Fruit fly (Drosophila melanogaster) whole organism, embryonic: ENCODE measurements around the gene lilli.
A peak's percentile ranks its signal among the peaks of the same experiment; 100 is the strongest.

ENCODE experiments used
- Atf6 ChIP-seq: fragments of 200-800 bp; sonication (Bioruptor generic); IDR thresholded peaks from 2 replicates; pipeline ENCODE4 v1.3.6; 2022; ENCODE audit warnings: missing biosample characterization, missing genetic modification characterization
- Awh ChIP-seq: fragments of 200-800 bp; sonication (Bioruptor generic); IDR thresholded peaks from 2 replicates; pipeline ENCODE4, ENCODE4 v1.3.6; 2022; ENCODE audit warnings: missing biosample characterization, missing genetic modification characterization
- B-H1 ChIP-seq: fragments of 200-800 bp; sonication (Bioruptor generic); IDR thresholded peaks from 3 replicates; pipeline ENCODE4 v1.3.6; 2022; ENCODE audit warnings: missing biosample characterization, missing genetic modification characterization
- CG10274 ChIP-seq: fragments of 200-800 bp; sonication (Bioruptor generic); optimal IDR thresholded peaks from 3 replicates; lab custom pipeline; 2017; ENCODE audit warnings: missing biosample characterization, mild to moderate bottlenecking, missing genetic modification characterization
- CG11504 ChIP-seq: fragments of 200-800 bp; sonication (Bioruptor generic); optimal IDR thresholded peaks from 3 replicates; lab custom pipeline; 2019; ENCODE audit warnings: missing biosample characterization, mild to moderate bottlenecking, missing genetic modification characterization, moderate library complexity
- CG17359 ChIP-seq: fragments of 200-800 bp; sonication (Bioruptor generic); optimal IDR thresholded peaks from 3 replicates; lab custom pipeline; 2018; ENCODE audit warnings: missing biosample characterization, mild to moderate bottlenecking, missing genetic modification characterization, moderate library complexity
- CG18599 ChIP-seq: fragments of 200-800 bp; sonication (Bioruptor generic); optimal IDR thresholded peaks from 3 replicates; lab custom pipeline; 2017; ENCODE audit warnings: missing biosample characterization, missing genetic modification characterization, mild to moderate bottlenecking, moderate library complexity, missing genetic modification reagents
- CG2120 ChIP-seq: fragments of 200-800 bp; sonication (Bioruptor generic); optimal IDR thresholded peaks from 3 replicates; lab custom pipeline; 2016; ENCODE audit warnings: missing biosample characterization, missing genetic modification characterization
- CG2712 ChIP-seq: fragments of 200-800 bp; optimal IDR thresholded peaks from 3 replicates; lab custom pipeline; 2019; ENCODE audit warnings: missing biosample characterization, mild to moderate bottlenecking, missing genetic modification characterization, moderate library complexity
- CG32532 ChIP-seq: fragments of 200-800 bp; sonication (Bioruptor generic); IDR thresholded peaks from 2 replicates; pipeline ENCODE4 v1.3.6; 2022; ENCODE audit warnings: missing biosample characterization, missing genetic modification characterization
- CG6813 ChIP-seq: fragments of 200-800 bp; sonication (Bioruptor generic); optimal IDR thresholded peaks from 2 replicates; lab custom pipeline; 2017; ENCODE audit warnings: missing biosample characterization, missing genetic modification characterization, mild to moderate bottlenecking, moderate library complexity, missing genetic modification reagents
- CG7271 ChIP-seq: fragments of 200-800 bp; sonication (Bioruptor generic); optimal IDR thresholded peaks from 2 replicates; lab custom pipeline; 2018; ENCODE audit warnings: missing biosample characterization, mild to moderate bottlenecking, missing genetic modification characterization, moderate library complexity
- CG7556 ChIP-seq: fragments of 200-800 bp; sonication (Bioruptor generic); optimal IDR thresholded peaks from 2 replicates; lab custom pipeline; 2017; ENCODE audit warnings: missing biosample characterization, mild to moderate bottlenecking, missing genetic modification characterization
- CG7839 ChIP-seq: fragments of 200-800 bp; sonication (Bioruptor generic); optimal IDR thresholded peaks from 3 replicates; lab custom pipeline; 2018; ENCODE audit warnings: missing biosample characterization, mild to moderate bottlenecking, missing genetic modification characterization, moderate library complexity
- CG8290 ChIP-seq, 3 experiments: fragments of 200-800 bp; sonication (Bioruptor generic); optimal IDR thresholded peaks; 2 replicates each; lab custom pipeline; 2016 to 2019; ENCODE audit warnings: missing biosample characterization in 3 of 3, missing genetic modification characterization in 3 of 3, mild to moderate bottlenecking in 2 of 3, moderate library complexity in 1 of 3
- CG9932 ChIP-seq: fragments of 200-800 bp; sonication (Bioruptor generic); IDR thresholded peaks from 2 replicates; pipeline ENCODE4 v1.3.6; 2022; ENCODE audit warnings: missing biosample characterization, missing genetic modification characterization
- Dbx ChIP-seq: fragments of 200-800 bp; sonication (Bioruptor generic); IDR thresholded peaks from 3 replicates; pipeline ENCODE4 v1.3.6; 2022; ENCODE audit warnings: missing biosample characterization, missing genetic modification characterization
- E2f1 ChIP-seq: fragments of 200-800 bp; sonication (Bioruptor generic); IDR thresholded peaks from 2 replicates; pipeline ENCODE4 v1.3.6; 2022; ENCODE audit warnings: missing biosample characterization, missing genetic modification characterization
- Fer1 ChIP-seq: fragments of 200-800 bp; sonication (Bioruptor generic); optimal IDR thresholded peaks from 2 replicates; lab custom pipeline; 2017; ENCODE audit warnings: missing biosample characterization, mild to moderate bottlenecking, missing genetic modification characterization
- HLH4C ChIP-seq: fragments of 200-800 bp; sonication (Bioruptor generic); IDR thresholded peaks from 3 replicates; pipeline ENCODE4 v1.3.6; 2022; ENCODE audit warnings: missing biosample characterization, missing genetic modification characterization; ENCODE audit not compliant: partially characterized antibody
- Hmr ChIP-seq: fragments of 200-800 bp; sonication (Bioruptor generic); optimal IDR thresholded peaks from 3 replicates; lab custom pipeline; 2017; ENCODE audit warnings: mild to moderate bottlenecking, missing biosample characterization, missing genetic modification reagents, missing genetic modification characterization
- Jarid2 ChIP-seq: fragments of 200-800 bp; sonication (Bioruptor generic); optimal IDR thresholded peaks from 3 replicates; lab custom pipeline; 2017; ENCODE audit warnings: mild to moderate bottlenecking, missing biosample characterization, missing genetic modification reagents, missing genetic modification characterization
- Mad ChIP-seq: fragments of 200-800 bp; sonication (Bioruptor generic); optimal IDR thresholded peaks from 2 replicates; lab custom pipeline; 2016; ENCODE audit warnings: missing biosample characterization, missing genetic modification characterization
- Nf-YA ChIP-seq: fragments of 200-800 bp; sonication (Bioruptor generic); IDR thresholded peaks from 2 replicates; pipeline ENCODE4 v1.3.6; 2022; ENCODE audit warnings: missing biosample characterization, missing genetic modification characterization
- Sox102F ChIP-seq: fragments of 200-800 bp; sonication (Bioruptor generic); optimal IDR thresholded peaks from 2 replicates; lab custom pipeline; 2018; ENCODE audit warnings: missing biosample characterization, mild to moderate bottlenecking, missing genetic modification characterization, moderate library complexity
- ash1 ChIP-seq: fragments of 200-800 bp; sonication (Bioruptor generic); optimal IDR thresholded peaks from 2 replicates; lab custom pipeline; 2018; ENCODE audit warnings: missing biosample characterization, mild to moderate bottlenecking, missing genetic modification characterization
- cas ChIP-seq: fragments of 200-800 bp; sonication (Bioruptor generic); IDR thresholded peaks from 2 replicates; pipeline ENCODE4 v1.3.6; 2022; ENCODE audit warnings: missing biosample characterization, missing genetic modification characterization
- dimm ChIP-seq: fragments of 200-800 bp; sonication (Bioruptor generic); IDR thresholded peaks from 2 replicates; pipeline ENCODE4 v1.3.6; 2022; ENCODE audit warnings: missing biosample characterization, missing genetic modification characterization
- dmrt99B ChIP-seq: fragments of 200-800 bp; sonication (Bioruptor generic); optimal IDR thresholded peaks from 2 replicates; lab custom pipeline; 2018; ENCODE audit warnings: missing biosample characterization, mild to moderate bottlenecking, missing genetic modification characterization, moderate library complexity
- dysf ChIP-seq: fragments of 200-800 bp; sonication (Bioruptor generic); IDR thresholded peaks from 3 replicates; pipeline ENCODE4 v1.3.6; 2022; ENCODE audit warnings: missing biosample characterization, missing genetic modification characterization
- emc ChIP-seq: fragments of 200-800 bp; sonication (Bioruptor generic); optimal IDR thresholded peaks from 2 replicates; lab custom pipeline; 2016; ENCODE audit warnings: missing biosample characterization, missing genetic modification characterization
- fd102C ChIP-seq: fragments of 200-800 bp; sonication (Bioruptor generic); optimal IDR thresholded peaks from 2 replicates; lab custom pipeline; 2018; ENCODE audit warnings: missing biosample characterization, mild to moderate bottlenecking, missing genetic modification characterization, moderate library complexity
- gem ChIP-seq: fragments of 200-800 bp; sonication (Bioruptor generic); optimal IDR thresholded peaks from 2 replicates; lab custom pipeline; 2019; ENCODE audit warnings: missing biosample characterization, mild to moderate bottlenecking, missing genetic modification characterization, moderate library complexity
- insv ChIP-seq, 2 experiments: fragments of 200-800 bp; sonication (Bioruptor generic); optimal IDR thresholded peaks; 3 replicates each; lab custom pipeline; 2016 to 2018; ENCODE audit warnings: missing biosample characterization in 2 of 2, missing genetic modification characterization in 2 of 2
- jing ChIP-seq: fragments of 200-800 bp; sonication (Bioruptor generic); optimal IDR thresholded peaks from 2 replicates; lab custom pipeline; 2018; ENCODE audit warnings: missing biosample characterization, mild to moderate bottlenecking, missing genetic modification characterization
- klu ChIP-seq: fragments of 200-800 bp; sonication (Bioruptor generic); IDR thresholded peaks from 2 replicates; pipeline ENCODE4 v1.3.6; 2022; ENCODE audit warnings: missing biosample characterization, missing genetic modification characterization
- lab ChIP-seq: fragments of 200-800 bp; sonication (Bioruptor generic); optimal IDR thresholded peaks from 3 replicates; lab custom pipeline; 2017; ENCODE audit warnings: missing biosample characterization, missing genetic modification characterization, mild to moderate bottlenecking, moderate library complexity, missing genetic modification reagents
- lilli ChIP-seq: fragments of 200-800 bp; sonication (Bioruptor generic); optimal IDR thresholded peaks from 3 replicates; lab custom pipeline; 2016; ENCODE audit warnings: missing biosample characterization, missing genetic modification characterization
- nmo ChIP-seq: fragments of 200-800 bp; sonication (Bioruptor generic); optimal IDR thresholded peaks from 2 replicates; lab custom pipeline; 2018; ENCODE audit warnings: missing biosample characterization, mild to moderate bottlenecking, missing genetic modification characterization, moderate library complexity
- pan ChIP-seq, 4 experiments: fragments of >200 bp in 3 of 4; fragments of 200-800 bp in 1 of 4; sonication (Bioruptor generic) in 1 of 4; optimal IDR thresholded peaks in 3 of 4; IDR thresholded peaks in 1 of 4; 2 replicates each; pipeline versions ENCODE4 v1.3.6 to Lab custom; 2017 to 2022; ENCODE audit warnings: missing biosample characterization in 2 of 4, missing genetic modification characterization in 2 of 4, mixed read lengths in 1 of 4
- pfk ChIP-seq: fragments of 200-800 bp; sonication (Bioruptor generic); optimal IDR thresholded peaks from 2 replicates; lab custom pipeline; 2018; ENCODE audit warnings: missing biosample characterization, mild to moderate bottlenecking, missing genetic modification characterization, moderate library complexity
- row ChIP-seq: fragments of 200-800 bp; sonication (Bioruptor generic); IDR thresholded peaks from 3 replicates; pipeline ENCODE4 v1.3.6; 2022; ENCODE audit warnings: missing biosample characterization, missing genetic modification characterization
- salm ChIP-seq: fragments of 200-800 bp; sonication (Bioruptor generic); optimal IDR thresholded peaks from 2 replicates; lab custom pipeline; 2018; ENCODE audit warnings: missing biosample characterization, mild to moderate bottlenecking, missing genetic modification characterization
- slbo ChIP-seq: fragments of 200-800 bp; sonication (Bioruptor generic); IDR thresholded peaks from 2 replicates; pipeline ENCODE4 v1.3.6; 2022; ENCODE audit warnings: missing biosample characterization, missing genetic modification characterization
- tll ChIP-seq, 2 experiments: fragments of 200-800 bp in 1 of 2; fragments of >200 bp in 1 of 2; sonication (Bioruptor generic) in 1 of 2; optimal IDR thresholded peaks; 2 replicates each; lab custom pipeline; 2017 to 2019; ENCODE audit warnings: missing biosample characterization in 2 of 2, missing genetic modification characterization in 2 of 2, mild to moderate bottlenecking in 1 of 2, moderate library complexity in 1 of 2
- vfl ChIP-seq: fragments of 200-800 bp; sonication (Bioruptor generic); optimal IDR thresholded peaks from 2 replicates; lab custom pipeline; 2016; ENCODE audit warnings: missing biosample characterization, missing genetic modification characterization
- wek ChIP-seq: fragments of 200-800 bp; sonication (Bioruptor generic); optimal IDR thresholded peaks from 3 replicates; lab custom pipeline; 2018; ENCODE audit warnings: missing biosample characterization, mild to moderate bottlenecking, missing genetic modification characterization, moderate library complexity

Gene lilli

dm6 chr2L:2941353-2941752 lies 55.6 kb downstream of the lilli start (continued):
- TF ChIP-seq CG8290 (GFP tag; optimal IDR thresholded peaks at IDR 0.05; lab: Kevin White, UChicago) (no peak), CG8290 (tag; optimal IDR thresholded peaks at IDR 0.05; lab: Kevin White, UChicago) (peak in 1 of 2 experiments; percentile 12), tll (GFP tag; optimal IDR thresholded peaks at IDR 0.05; lab: Kevin White, UChicago) (no peak), emc (GFP tag; lab: Kevin White, UChicago) (no peak), klu (GFP tag; lab: Robert Waterston, UW) (no peak), CG18599 (GFP tag; lab: Kevin White, UChicago) (peak; percentile 63), CG2712 (tag; lab: Kevin White, UChicago) (peak; percentile 13), CG11504 (tag; lab: Kevin White, UChicago) (peak; percentile 40), CG7556 (GFP tag; lab: Kevin White, UChicago) (peak; percentile 33), cas (GFP tag; lab: Robert Waterston, UW) (no peak), CG6813 (no peak), Atf6 (GFP tag; lab: Robert Waterston, UW) (0 out of 2 replicates have a peak, but pooled peaks have one; percentile 21)

- TF ChIP-seq nmo (GFP tag; lab: Kevin White, UChicago) (no peak), Hmr (GFP tag; lab: Kevin White, UChicago) (peak; percentile 19), dmrt99B (peak; percentile 29), CG11504 (tag; lab: Kevin White, UChicago) (peak; percentile 33), Jarid2 (GFP tag; lab: Kevin White, UChicago) (no peak), CG18599 (GFP tag; lab: Kevin White, UChicago) (peak; percentile 39), Fer1 (GFP tag; lab: Kevin White, UChicago) (peak; percentile 31), E2f1 (GFP tag; lab: Robert Waterston, UW) (no peak), CG9932 (GFP tag; lab: Robert Waterston, UW) (no peak), ash1 (GFP tag; lab: Kevin White, UChicago) (no peak), jing (GFP tag; lab: Kevin White, UChicago) (no peak), wek (no peak), CG2120 (GFP tag; lab: Kevin White, UChicago) (peak; percentile 31), insv (GFP tag; optimal IDR thresholded peaks at IDR 0.05; lab: Kevin White, UChicago) (no peak), pan (optimal IDR thresholded peaks at IDR 0.05; lab: Kevin White, UChicago) (no peak), pan (GFP tag; optimal IDR thresholded peaks at IDR 0.05 in 1 of 2, IDR thresholded peaks at IDR 0.05 in 1 of 2) (peak in 1 of 2 experiments; percentile 34), Awh (no peak), lilli (GFP tag; lab: Kevin White, UChicago) (peak; percentile 56), Nf-YA (GFP tag; lab: Robert Waterston, UW) (no peak), Mad (GFP tag; lab: Kevin White, UChicago) (no peak), HLH4C (GFP tag; lab: Robert Waterston, UW) (no peak), Dbx (GFP tag; lab: Robert Waterston, UW) (0 out of 3 replicates have a peak, but pooled peaks have one; percentile 22), B-H1 (GFP tag; lab: Robert Waterston, UW) (no peak), pfk (no peak), slbo (GFP tag; lab: Robert Waterston, UW) (peak; percentile 47; the same call in 1 of the 2 replicates), fd102C (GFP tag; lab: Kevin White, UChicago) (no peak), salm (no peak), CG7839 (tag; lab: Kevin White, UChicago) (peak; percentile 25), dimm (GFP tag; lab: Robert Waterston, UW) (no peak), Sox102F (peak; percentile 8), CG10274 (GFP tag; lab: Kevin White, UChicago) (no peak), CG7271 (no peak), CG17359 (tag; lab: Kevin White, UChicago) (no peak), vfl (GFP tag; lab: Kevin White, UChicago) (no peak), row (GFP tag; lab: Robert Waterston, UW) (peak; percentile 20; the same call in 1 of the 3 replicates), gem (tag; lab: Kevin White, UChicago) (peak; percentile 25), lab (peak; percentile 30), dysf (GFP tag; lab: Robert Waterston, UW) (0 out of 3 replicates have a peak, but pooled peaks have one; percentile 9), CG32532 (peak; percentile 30; the same call in 1 of the 2 replicates)
These were observed 56.9 kb downstream of the lilli start for dm6 chr2L:2942639-2943038.
